Worm (Caenorhabditis elegans): Measurements from ENCODE around the gene ent-2.

The ent-2 gene

DNA sequence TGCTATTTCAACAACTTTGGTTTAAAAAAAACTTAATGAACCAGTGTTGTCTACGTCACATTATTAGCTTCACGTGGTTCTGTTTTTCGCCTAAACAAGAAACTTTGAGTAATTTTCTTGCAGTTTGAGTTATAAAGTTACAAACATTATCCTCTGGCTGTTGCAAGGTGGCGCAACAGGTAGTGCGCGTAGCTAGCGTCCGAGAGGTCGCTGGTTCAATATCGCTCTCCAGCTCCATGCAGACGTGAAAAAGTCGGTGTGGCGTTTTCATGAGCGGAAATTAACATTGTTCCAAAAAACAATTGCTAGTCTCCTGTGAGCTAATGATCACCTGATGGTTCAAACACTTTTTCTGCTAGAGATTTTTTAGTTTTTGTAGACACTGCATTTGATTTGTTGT is 18.4 kb downstream of the ent-2 start (continued):
- TF ChIP-seq C04F5.9 (tag; optimal IDR thresholded peaks at IDR 0.05) (no peak), mdl-1 (tag; optimal IDR thresholded peaks at IDR 0.05) (no peak), ets-5 (GFP tag; IDR thresholded peaks at IDR 0.05) (no peak), egl-13 (tag; optimal IDR thresholded peaks at IDR 0.05) (no peak), hlh-17 (GFP tag; optimal IDR thresholded peaks at IDR 0.05; ENCODE audit: borderline replicate concordance) (no peak), nhr-71 (tag; optimal IDR thresholded peaks at IDR 0.05) (peak; percentile 61), mep-1 (tag; optimal IDR thresholded peaks at IDR 0.05) (peak; percentile 37), pax-3 (tag; optimal IDR thresholded peaks at IDR 0.05) (no peak), swsn-7 (tag; optimal IDR thresholded peaks at IDR 0.05) (peak; percentile 11), nhr-28 (tag; optimal IDR thresholded peaks at IDR 0.05) (no peak), nhr-76 (tag; optimal IDR thresholded peaks at IDR 0.05) (no peak), lin-13 (GFP tag; optimal IDR thresholded peaks at IDR 0.05) (no peak), sox-4 (tag; optimal IDR thresholded peaks at IDR 0.05) (no peak), nhr-237 (tag; optimal IDR thresholded peaks at IDR 0.05) (no peak), lin-35 (GFP tag; optimal IDR thresholded peaks at IDR 0.05) (peak in 1 of 2 experiments; percentile 27), unc-98 (GFP tag; IDR thresholded peaks at IDR 0.05) (no peak), fkh-8 (tag; optimal IDR thresholded peaks at IDR 0.05) (peak; percentile 62), F16B12.6 (tag; optimal IDR thresholded peaks at IDR 0.05) (no peak), snu-23 (GFP tag; optimal IDR thresholded peaks at IDR 0.05) (peak; percentile 50), hpl-2 (GFP tag; optimal IDR thresholded peaks at IDR 0.05) (no peak), nhr-47 (tag; optimal IDR thresholded peaks at IDR 0.05) (peak; percentile 59), dpl-1 (GFP tag; optimal IDR thresholded peaks at IDR 0.05) (no peak), fkh-10 (GFP tag; optimal IDR thresholded peaks at IDR 0.05) (no peak), nhr-11 (tag; optimal IDR thresholded peaks at IDR 0.05) (no peak), tbx-2 (tag; optimal IDR thresholded peaks at IDR 0.05) (no peak), Y116A8C.19 (tag; optimal IDR thresholded peaks at IDR 0.05; ENCODE audit: borderline replicate concordance) (no peak), ceh-8 (GFP tag; optimal IDR thresholded peaks at IDR 0.05) (no peak), ama-1 (optimal IDR thresholded peaks at IDR 0.05) (no peak), snpc-4 (tag; optimal IDR thresholded peaks at IDR 0.05) (no peak), ceh-82 (tag; optimal IDR thresholded peaks at IDR 0.05) (no peak), egl-27 (tag; optimal IDR thresholded peaks at IDR 0.05) (no peak), zag-1 (tag; optimal IDR thresholded peaks at IDR 0.05) (no peak), grh-1 (GFP tag; IDR thresholded peaks at IDR 0.05) (no peak), elt-2 (tag; optimal IDR thresholded peaks at IDR 0.05) (peak; percentile 37), xbp-1 (tag; optimal IDR thresholded peaks at IDR 0.05) (no peak), efl-1 (optimal IDR thresholded peaks at IDR 0.05) (no peak), efl-1 (GFP tag; optimal IDR thresholded peaks at IDR 0.05 in 1 of 2) (no peak), lin-39 (tag; optimal IDR thresholded peaks at IDR 0.05) (no peak), nhr-90 (tag; optimal IDR thresholded peaks at IDR 0.05; ENCODE audit: poor library complexity) (peak; percentile 28), dsc-1 (tag; optimal IDR thresholded peaks at IDR 0.05) (no peak), C34B4.2 (tag; optimal IDR thresholded peaks at IDR 0.05) (no peak), aly-2 (tag; optimal IDR thresholded peaks at IDR 0.05) (no peak), irx-1 (tag; optimal IDR thresholded peaks at IDR 0.05) (no peak), hlh-4 (tag; optimal IDR thresholded peaks at IDR 0.05) (no peak), pag-3 (tag; optimal IDR thresholded peaks at IDR 0.05; ENCODE audit: borderline replicate concordance, insufficient read depth) (no peak), ceh-90 (tag; optimal IDR thresholded peaks at IDR 0.05) (no peak), ces-1 (GFP tag; optimal IDR thresholded peaks at IDR 0.05) (no peak), unc-130 (tag; optimal IDR thresholded peaks at IDR 0.05) (no peak), rnt-1 (tag; optimal IDR thresholded peaks at IDR 0.05) (peak; percentile 36), pqm-1 (tag; optimal IDR thresholded peaks at IDR 0.05) (no peak), isw-1 (GFP tag; IDR thresholded peaks at IDR 0.05) (no peak), aha-1 (tag; optimal IDR thresholded peaks at IDR 0.05) (no peak), vab-15 (tag; optimal IDR thresholded peaks at IDR 0.05) (no peak), unc-86 (tag; optimal IDR thresholded peaks at IDR 0.05) (no peak), nhr-85 (tag) (peak; percentile 76)

Data from whole organism, L1 larva.